Worm (Caenorhabditis elegans) whole organism, L3 larva: ENCODE measurements around the gene Y71H2AM.25.

ENCODE experiments used
- R02D3.7 ChIP-seq: fragments of 150-350 bp; optimal IDR thresholded peaks from 2 replicates; lab custom pipeline; 2014; ENCODE audit warnings: missing biosample characterization, missing genetic modification characterization
- ZK546.5 ChIP-seq: sonication (generic microtip); optimal IDR thresholded peaks from 2 replicates; lab custom pipeline; 2017; ENCODE audit warnings: missing biosample characterization, missing genetic modification characterization
- aly-2 ChIP-seq: fragments of 150-350 bp; optimal IDR thresholded peaks from 2 replicates; lab custom pipeline; 2014; ENCODE audit warnings: missing biosample characterization, missing genetic modification characterization
- ceh-16 ChIP-seq: sonication (generic microtip); optimal IDR thresholded peaks from 2 replicates; lab custom pipeline; 2017; ENCODE audit warnings: missing biosample characterization, missing genetic modification characterization
- ceh-28 ChIP-seq: fragments of 150-350 bp; optimal IDR thresholded peaks from 2 replicates; lab custom pipeline; 2014; ENCODE audit warnings: missing biosample characterization, missing genetic modification reagents, missing genetic modification characterization
- ceh-82 ChIP-seq: fragments of 150-350 bp; optimal IDR thresholded peaks from 2 replicates; lab custom pipeline; 2014; ENCODE audit warnings: missing biosample characterization, missing genetic modification characterization
- egl-27 ChIP-seq: sonication (generic microtip); optimal IDR thresholded peaks from 4 replicates; lab custom pipeline; 2017; ENCODE audit warnings: missing biosample characterization, missing genetic modification reagents, missing genetic modification characterization
- elt-1 ChIP-seq: fragments of 150-350 bp; optimal IDR thresholded peaks from 2 replicates; lab custom pipeline; 2014; ENCODE audit warnings: missing biosample characterization, missing genetic modification characterization
- fkh-10 ChIP-seq: sonication (generic microtip); optimal IDR thresholded peaks from 2 replicates; lab custom pipeline; 2017; ENCODE audit warnings: missing biosample characterization, missing genetic modification reagents, missing genetic modification characterization
- fkh-2 ChIP-seq: fragments of 150-350 bp; optimal IDR thresholded peaks from 2 replicates; lab custom pipeline; 2014; ENCODE audit warnings: missing biosample characterization, missing genetic modification reagents, missing genetic modification characterization
- fos-1 ChIP-seq: fragments of 150-350 bp; optimal IDR thresholded peaks from 2 replicates; lab custom pipeline; 2014; ENCODE audit warnings: missing biosample characterization, missing genetic modification characterization
- jun-1 ChIP-seq: fragments of 150-350 bp; optimal IDR thresholded peaks from 2 replicates; lab custom pipeline; 2014; ENCODE audit warnings: missing biosample characterization, missing genetic modification reagents, missing genetic modification characterization
- lsy-12 ChIP-seq: sonication (generic microtip); optimal IDR thresholded peaks from 2 replicates; lab custom pipeline; 2016; ENCODE audit warnings: mild to moderate bottlenecking, missing genetic modification characterization, missing compliant biosample characterization
- mdl-1 ChIP-seq: fragments of 150-350 bp; optimal IDR thresholded peaks from 2 replicates; lab custom pipeline; 2014; ENCODE audit warnings: missing biosample characterization, missing genetic modification characterization
- nfya-1 ChIP-seq: sonication (generic microtip); optimal IDR thresholded peaks from 2 replicates; lab custom pipeline; 2017; ENCODE audit warnings: missing genetic modification characterization, mild to moderate bottlenecking, missing compliant biosample characterization, antibody characterized with exemption, moderate library complexity; ENCODE audit not compliant: insufficient read depth
- nhr-12 ChIP-seq: fragments of 150-350 bp; optimal IDR thresholded peaks from 2 replicates; lab custom pipeline; 2014; ENCODE audit warnings: missing biosample characterization, missing genetic modification characterization
- nhr-237 ChIP-seq: fragments of 150-350 bp; optimal IDR thresholded peaks from 2 replicates; lab custom pipeline; 2014; ENCODE audit warnings: missing biosample characterization, missing genetic modification characterization
- nhr-25 ChIP-seq: sonication (generic microtip); optimal IDR thresholded peaks from 2 replicates; lab custom pipeline; 2017; ENCODE audit warnings: missing biosample characterization, missing genetic modification characterization
- nhr-28 ChIP-seq: fragments of 150-350 bp; optimal IDR thresholded peaks from 2 replicates; lab custom pipeline; 2014; ENCODE audit warnings: missing biosample characterization, missing genetic modification characterization
- nhr-43 ChIP-seq: sonication (generic microtip); optimal IDR thresholded peaks from 2 replicates; lab custom pipeline; 2016; ENCODE audit warnings: mild to moderate bottlenecking, missing genetic modification characterization, missing compliant biosample characterization; ENCODE audit not compliant: poor library complexity, severe bottlenecking
- nhr-67 ChIP-seq: fragments of 150-350 bp; optimal IDR thresholded peaks from 2 replicates; lab custom pipeline; 2014; ENCODE audit warnings: missing biosample characterization, missing genetic modification characterization
- nhr-76 ChIP-seq: fragments of 150-350 bp; sonication (generic microtip); optimal IDR thresholded peaks from 5 replicates; lab custom pipeline; 2014; ENCODE audit warnings: missing biosample characterization, missing genetic modification characterization
- nhr-77 ChIP-seq: fragments of 150-350 bp; optimal IDR thresholded peaks from 2 replicates; lab custom pipeline; 2014; ENCODE audit warnings: missing biosample characterization, missing genetic modification characterization
- pha-4 ChIP-seq: fragments of 150-350 bp; optimal IDR thresholded peaks from 2 replicates; lab custom pipeline; 2014; ENCODE audit warnings: missing biosample characterization, missing genetic modification reagents, missing genetic modification characterization
- pqm-1 ChIP-seq: fragments of 150-350 bp; optimal IDR thresholded peaks from 2 replicates; lab custom pipeline; 2017; ENCODE audit warnings: missing biosample characterization, missing genetic modification characterization, inconsistent platforms
- sea-2 ChIP-seq: fragments of 150-350 bp; sonication (generic microtip); optimal IDR thresholded peaks from 4 replicates; lab custom pipeline; 2014; ENCODE audit warnings: missing biosample characterization, missing genetic modification reagents, missing genetic modification characterization
- skn-1 ChIP-seq: fragments of 150-350 bp; optimal IDR thresholded peaks from 2 replicates; lab custom pipeline; 2014; ENCODE audit warnings: missing biosample characterization, missing genetic modification characterization
- snpc-4 ChIP-seq: fragments of 150-350 bp; optimal IDR thresholded peaks from 2 replicates; lab custom pipeline; 2014; ENCODE audit warnings: missing biosample characterization, missing genetic modification characterization
- tbx-2 ChIP-seq: sonication (generic microtip); optimal IDR thresholded peaks from 2 replicates; lab custom pipeline; 2016; ENCODE audit warnings: mild to moderate bottlenecking, missing genetic modification characterization, missing compliant biosample characterization
- unc-39 ChIP-seq: sonication (generic microtip); optimal IDR thresholded peaks from 4 replicates; lab custom pipeline; 2017; ENCODE audit warnings: missing biosample characterization, missing genetic modification characterization
- zag-1 ChIP-seq: fragments of 150-350 bp; optimal IDR thresholded peaks from 2 replicates; lab custom pipeline; 2014; ENCODE audit warnings: missing biosample characterization, missing genetic modification characterization

Y71H2AM.25 gene

ce11 chrIII:2826770-2827169 is 24.5 kb downstream of the Y71H2AM.25 start, which contains the start of gene Y71H2AM.1:
Y71H2AM.1 (plus strand) TSS chrIII:2827070.
- TF ChIP-seq fkh-10 (GFP tag; lab: Kevin White, UChicago), result no peak

- TF ChIP-seq fkh-2 (no peak), ceh-16 (tag; lab: Kevin White, UChicago) (no peak), ceh-28 (tag; lab: Kevin White, UChicago) (no peak), nhr-12 (no peak), nhr-67 (tag; lab: Kevin White, UChicago) (no peak), zag-1 (tag; lab: Kevin White, UChicago) (no peak), tbx-2 (tag; lab: Kevin White, UChicago) (no peak), sea-2 (no peak), ceh-82 (tag; lab: Kevin White, UChicago) (no peak), egl-27 (tag; lab: Kevin White, UChicago) (no peak), aly-2 (tag; lab: Kevin White, UChicago) (no peak), snpc-4 (no peak)
Observed at ce11 chrIII:2832483-2832882, 30.2 kb downstream of the Y71H2AM.25 start, which contains the start of gene Y71H2AM.29. Y71H2AM.29 (plus strand) TSS chrIII:2832783.

- TF ChIP-seq unc-39 (tag; lab: Kevin White, UChicago), result no peak
- TF ChIP-seq nhr-77 (tag; lab: Kevin White, UChicago), result no peak
- no peak for TF ChIP-seq jun-1 (tag; lab: Kevin White, UChicago)
- TF ChIP-seq ZK546.5 (tag; lab: Kevin White, UChicago), result no peak
- TF ChIP-seq sea-2, result no peak
- no peak for TF ChIP-seq nhr-28 (tag; lab: Kevin White, UChicago)
Observed at ce11 chrIII:2834363-2834762, 32.1 kb downstream of the Y71H2AM.25 start, which contains the start of gene txdc-17. txdc-17 (plus strand) TSS chrIII:2834663.

ce11 chrIII:2834998-2835397 is 32.7 kb downstream of the Y71H2AM.25 start:
- no peak for TF ChIP-seq nfya-1
- peak; percentile 89 for TF ChIP-seq ceh-28 (tag; lab: Kevin White, UChicago)

- TF ChIP-seq R02D3.7, result no peak
Observed at ce11 chrIII:2836339-2836738, 34.1 kb downstream of the Y71H2AM.25 start, which contains the start of gene josd-1. josd-1 (plus strand) TSS chrIII:2836639.

ce11 chrIII:2836742-2837416 is 34.6 kb downstream of the Y71H2AM.25 start:
- peak; percentile 98 for TF ChIP-seq ceh-28 (tag; lab: Kevin White, UChicago)
- TF ChIP-seq, all 47 proteins: peak for 1; not testable (repeated sequence) for 46

- no peak for TF ChIP-seq lsy-12
- no peak for TF ChIP-seq sea-2
- no peak for TF ChIP-seq fos-1
- no peak for TF ChIP-seq nhr-28 (tag; lab: Kevin White, UChicago)
- TF ChIP-seq pha-4 (tag; lab: Kevin White, UChicago), result no peak
- TF ChIP-seq nhr-237, result no peak
- TF ChIP-seq elt-1 (tag; lab: Kevin White, UChicago), result no peak
- no peak for TF ChIP-seq egl-27 (tag; lab: Kevin White, UChicago)
- no peak for TF ChIP-seq pqm-1 (tag; lab: Kevin White, UChicago)
- no peak for TF ChIP-seq nhr-25
- no peak for TF ChIP-seq skn-1 (tag; lab: Kevin White, UChicago)
- no peak for TF ChIP-seq ceh-82 (tag; lab: Kevin White, UChicago)
- TF ChIP-seq R02D3.7, result no peak
- TF ChIP-seq ceh-28 (tag; lab: Kevin White, UChicago), result no peak
- no peak for TF ChIP-seq mdl-1 (tag; lab: Kevin White, UChicago)
- TF ChIP-seq nhr-43, result no peak
- no peak for TF ChIP-seq nhr-76 (tag; lab: Kevin White, UChicago)
Observed at ce11 chrIII:2840877-2841540, 38.7 kb downstream of the Y71H2AM.25 start, which contains the start of gene Y71H2AR.2. Y71H2AR.2 (minus strand) TSS chrIII:2840927.
